Fruit fly (Drosophila melanogaster): Measurements from ENCODE around the gene IntS11.

DNA sequence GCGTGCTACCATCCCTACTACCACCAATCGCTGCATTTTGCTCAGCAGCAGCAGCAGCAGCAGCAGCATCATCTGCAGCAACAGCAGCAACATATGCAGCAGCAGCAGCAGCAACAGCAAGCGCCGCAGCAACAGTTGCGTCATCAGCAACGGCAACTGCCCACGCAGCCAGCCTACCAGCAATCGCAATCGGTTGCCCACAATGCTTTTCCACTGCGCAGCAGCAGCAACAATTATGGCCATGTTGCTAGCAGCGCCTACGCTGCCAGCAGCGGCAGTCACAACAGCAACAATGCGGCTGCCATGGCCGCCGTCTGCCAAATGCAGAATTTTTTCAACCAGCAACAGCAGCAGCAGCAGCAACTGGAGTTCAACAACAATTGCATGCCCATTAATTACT lies 45.0 kb downstream of the IntS11 start:
- TF ChIP-seq usp (GFP tag; optimal IDR thresholded peaks at IDR 0.05) = no peak
- TF ChIP-seq dl (GFP tag; optimal IDR thresholded peaks at IDR 0.05; ENCODE audit: insufficient read depth in 1 of 2, partially characterized antibody in 2 of 2) = no peak
- no peak for TF ChIP-seq Dif (GFP tag; optimal IDR thresholded peaks at IDR 0.05; ENCODE audit: partially characterized antibody)
- no peak for TF ChIP-seq lola (GFP tag; optimal IDR thresholded peaks at IDR 0.05)
- TF ChIP-seq OdsH (GFP tag; optimal IDR thresholded peaks at IDR 0.05) = no peak
- TF ChIP-seq ey (GFP tag; optimal IDR thresholded peaks at IDR 0.05) = no peak
- no peak for TF ChIP-seq Hr83 (GFP tag; optimal IDR thresholded peaks at IDR 0.05; ENCODE audit: poor library complexity, severe bottlenecking)
- TF ChIP-seq CG32264 (GFP tag; optimal IDR thresholded peaks at IDR 0.05) = no peak
- TF ChIP-seq h (GFP tag; optimal IDR thresholded peaks at IDR 0.05) = no peak
- TF ChIP-seq sv (GFP tag; optimal IDR thresholded peaks at IDR 0.05) = no peak
- TF ChIP-seq Hr78 (GFP tag; optimal IDR thresholded peaks at IDR 0.05) = no peak
- no peak for TF ChIP-seq br (GFP tag; optimal IDR thresholded peaks at IDR 0.05)

All from whole organism, wandering third instar larva.